Worm (Caenorhabditis elegans) whole organism, L4 larva: ENCODE data around the gene F55C10.5.

ENCODE experiments used
- D1046.2 ChIP-seq: fragments of 200-800 bp; sonication (Bioruptor generic); IDR thresholded peaks from 2 replicates; pipeline ENCODE4 v1.3.6; 2022; ENCODE audit warnings: missing genetic modification characterization, missing compliant biosample characterization
- F37D6.2 ChIP-seq: sonication (generic microtip); optimal IDR thresholded peaks from 2 replicates; lab custom pipeline; 2016; ENCODE audit warnings: mild to moderate bottlenecking, missing genetic modification characterization, missing compliant biosample characterization
- F49E8.2 ChIP-seq: sonication (generic microtip); optimal IDR thresholded peaks from 2 replicates; lab custom pipeline; 2016; ENCODE audit warnings: missing compliant biosample characterization, mild to moderate bottlenecking, missing genetic modification characterization, borderline replicate concordance
- T20F7.1 ChIP-seq: fragments of 200-800 bp; sonication (Bioruptor generic); optimal IDR thresholded peaks from 2 replicates; lab custom pipeline; 2018; ENCODE audit warnings: mild to moderate bottlenecking, missing genetic modification characterization, missing compliant biosample characterization
- Y48G9A.11 ChIP-seq: fragments of 200-800 bp; sonication (Bioruptor generic); IDR thresholded peaks from 2 replicates; pipeline ENCODE4 v1.3.6; 2022; ENCODE audit warnings: missing genetic modification reagents, missing genetic modification characterization, missing compliant biosample characterization
- Y5F2A.4 ChIP-seq: fragments of 200-800 bp; sonication (Bioruptor generic); optimal IDR thresholded peaks from 2 replicates; lab custom pipeline; 2018; ENCODE audit warnings: mild to moderate bottlenecking, missing genetic modification characterization, missing compliant biosample characterization
- arid-1 ChIP-seq: fragments of 200-800 bp; sonication (Bioruptor generic); conservative IDR thresholded peaks from 2 replicates; pipeline ENCODE4 v1.3.6; 2022; ENCODE audit warnings: missing genetic modification reagents, missing genetic modification characterization, missing compliant biosample characterization
- ceh-20 ChIP-seq: fragments of 200-800 bp; sonication (Bioruptor generic); IDR thresholded peaks from 2 replicates; pipeline ENCODE4 v1.3.6; 2022; ENCODE audit warnings: missing genetic modification reagents, missing genetic modification characterization, missing compliant biosample characterization
- ceh-28 ChIP-seq: fragments of 150-350 bp; optimal IDR thresholded peaks from 2 replicates; lab custom pipeline; 2014; ENCODE audit warnings: missing biosample characterization, missing genetic modification reagents, missing genetic modification characterization
- ceh-44 ChIP-seq: fragments of 200-800 bp; sonication (Bioruptor generic); IDR thresholded peaks from 2 replicates; pipeline ENCODE4 v1.3.6; 2022; ENCODE audit warnings: missing genetic modification reagents, missing genetic modification characterization, missing compliant biosample characterization
- ctbp-1 ChIP-seq: fragments of 200-800 bp; sonication (Bioruptor generic); IDR thresholded peaks from 2 replicates; pipeline ENCODE4 v1.3.6; 2022; ENCODE audit warnings: missing genetic modification reagents, missing genetic modification characterization, missing compliant biosample characterization
- dmd-6 ChIP-seq: fragments of 200-800 bp; sonication (Bioruptor generic); IDR thresholded peaks from 2 replicates; pipeline ENCODE4 v1.3.6; 2022; ENCODE audit warnings: missing genetic modification reagents, missing genetic modification characterization, missing compliant biosample characterization
- dmd-8 ChIP-seq: fragments of 200-800 bp; sonication (Bioruptor generic); IDR thresholded peaks from 2 replicates; pipeline ENCODE4 v1.3.6; 2022; ENCODE audit warnings: missing genetic modification characterization, missing compliant biosample characterization
- dmd-9 ChIP-seq: fragments of 200-800 bp; sonication (Bioruptor generic); IDR thresholded peaks from 2 replicates; pipeline ENCODE4 v1.3.6; 2022; ENCODE audit warnings: missing genetic modification reagents, missing genetic modification characterization, missing compliant biosample characterization
- duxl-1 ChIP-seq: sonication (generic microtip); optimal IDR thresholded peaks from 2 replicates; lab custom pipeline; 2016; ENCODE audit warnings: mild to moderate bottlenecking, missing genetic modification characterization, moderate library complexity, missing compliant biosample characterization; ENCODE audit not compliant: poor library complexity
- egl-43 ChIP-seq: fragments of 200-800 bp; sonication (Bioruptor generic); IDR thresholded peaks from 2 replicates; pipeline ENCODE4 v1.3.6; 2022; ENCODE audit warnings: missing genetic modification reagents, missing genetic modification characterization, missing compliant biosample characterization
- gei-8 ChIP-seq: fragments of 200-800 bp; sonication (Bioruptor generic); optimal IDR thresholded peaks from 2 replicates; lab custom pipeline; 2018; ENCODE audit warnings: mild to moderate bottlenecking, missing genetic modification characterization, missing compliant biosample characterization
- hif-1 ChIP-seq, 2 experiments: sonication (generic microtip); optimal IDR thresholded peaks; 2 replicates each; lab custom pipeline; 2016 to 2017; ENCODE audit warnings: missing compliant biosample characterization in 2 of 2, missing genetic modification characterization in 2 of 2, missing genetic modification reagents in 2 of 2, missing genotype in 2 of 2, mild to moderate bottlenecking in 1 of 2
- jun-1 ChIP-seq: fragments of 150-350 bp; optimal IDR thresholded peaks from 2 replicates; lab custom pipeline; 2014; ENCODE audit warnings: missing biosample characterization, missing genetic modification reagents, missing genetic modification characterization
- lin-1 ChIP-seq: fragments of 200-800 bp; sonication (Bioruptor generic); IDR thresholded peaks from 2 replicates; pipeline ENCODE4 v1.3.6; 2022; ENCODE audit warnings: missing genetic modification reagents, missing genetic modification characterization, missing compliant biosample characterization
- lin-29 ChIP-seq: fragments of 200-800 bp; sonication (Bioruptor generic); IDR thresholded peaks from 2 replicates; pipeline ENCODE4 v1.3.6; 2022; ENCODE audit warnings: missing genetic modification reagents, missing genetic modification characterization, missing compliant biosample characterization
- lin-38 ChIP-seq: fragments of 200-800 bp; sonication (Bioruptor generic); IDR thresholded peaks from 2 replicates; pipeline ENCODE4 v1.3.6; 2022; ENCODE audit warnings: missing genetic modification reagents, missing genetic modification characterization, missing compliant biosample characterization
- lin-39 ChIP-seq: fragments of 150-350 bp; optimal IDR thresholded peaks from 2 replicates; lab custom pipeline; 2014; ENCODE audit warnings: missing biosample characterization, missing genetic modification reagents, missing genetic modification characterization
- lir-3 ChIP-seq: sonication (generic microtip); optimal IDR thresholded peaks from 2 replicates; lab custom pipeline; 2016; ENCODE audit warnings: mild to moderate bottlenecking, missing genetic modification characterization, missing compliant biosample characterization
- mes-2 ChIP-seq: sonication (generic microtip); optimal IDR thresholded peaks from 2 replicates; lab custom pipeline; 2016; ENCODE audit warnings: missing genotype, mild to moderate bottlenecking, missing genetic modification characterization, missing compliant biosample characterization; ENCODE audit not compliant: poor library complexity, severe bottlenecking
- mxl-3 ChIP-seq: fragments of 200-800 bp; sonication (Bioruptor generic); optimal IDR thresholded peaks from 2 replicates; lab custom pipeline; 2018; ENCODE audit warnings: mild to moderate bottlenecking, missing genetic modification characterization, missing compliant biosample characterization
- nhr-102 ChIP-seq: sonication (generic microtip); optimal IDR thresholded peaks from 2 replicates; lab custom pipeline; 2016; ENCODE audit warnings: mild to moderate bottlenecking, missing genetic modification characterization, moderate library complexity, missing compliant biosample characterization
- nhr-111 ChIP-seq: fragments of 200-800 bp; sonication (Bioruptor generic); optimal IDR thresholded peaks from 2 replicates; lab custom pipeline; 2018; ENCODE audit warnings: mild to moderate bottlenecking, missing genetic modification characterization, missing compliant biosample characterization
- nhr-25 ChIP-seq: sonication (generic microtip); optimal IDR thresholded peaks from 2 replicates; lab custom pipeline; 2017; ENCODE audit warnings: missing genetic modification characterization, mild to moderate bottlenecking, missing compliant biosample characterization, antibody characterized with exemption, moderate library complexity, borderline replicate concordance; ENCODE audit not compliant: insufficient read depth
- nhr-28 ChIP-seq: fragments of 150-350 bp; optimal IDR thresholded peaks from 2 replicates; lab custom pipeline; 2014; ENCODE audit warnings: missing biosample characterization, missing genetic modification characterization
- nhr-42 ChIP-seq: fragments of 200-800 bp; sonication (Bioruptor generic); IDR thresholded peaks from 2 replicates; pipeline ENCODE4 v1.3.6; 2022; ENCODE audit warnings: missing genetic modification characterization, missing compliant biosample characterization
- pha-4 ChIP-seq, 2 experiments: fragments of 150-350 bp in 1 of 2; fragments of 200-800 bp in 1 of 2; sonication (Bioruptor generic) in 1 of 2; IDR thresholded peaks in 1 of 2; optimal IDR thresholded peaks in 1 of 2; 2 replicates each; pipeline versions ENCODE4 v1.3.6 to Lab custom; 2014 to 2022; ENCODE audit warnings: missing genetic modification characterization in 2 of 2, missing genetic modification reagents in 2 of 2, missing biosample characterization in 1 of 2, missing compliant biosample characterization in 1 of 2
- php-3 ChIP-seq: fragments of 200-800 bp; sonication (Bioruptor generic); IDR thresholded peaks from 2 replicates; pipeline ENCODE4 v1.3.6; 2022; ENCODE audit warnings: missing genetic modification reagents, missing genetic modification characterization, missing compliant biosample characterization
- saeg-2 ChIP-seq: fragments of 200-800 bp; sonication (Bioruptor generic); IDR thresholded peaks from 2 replicates; pipeline ENCODE4 v1.3.6; 2022; ENCODE audit warnings: missing genetic modification reagents, missing genetic modification characterization, missing compliant biosample characterization
- sdz-12 ChIP-seq: fragments of 200-800 bp; sonication (Bioruptor generic); optimal IDR thresholded peaks from 2 replicates; lab custom pipeline; 2018; ENCODE audit warnings: mild to moderate bottlenecking, missing genetic modification characterization, missing compliant biosample characterization
- skn-1 ChIP-seq: fragments of 150-350 bp; optimal IDR thresholded peaks from 2 replicates; lab custom pipeline; 2014; ENCODE audit warnings: missing biosample characterization, missing genetic modification characterization
- snpc-4 ChIP-seq: fragments of 150-350 bp; optimal IDR thresholded peaks from 2 replicates; lab custom pipeline; 2014; ENCODE audit warnings: missing biosample characterization, missing genetic modification characterization
- spr-1 ChIP-seq: sonication (generic microtip); optimal IDR thresholded peaks from 2 replicates; lab custom pipeline; 2016; ENCODE audit warnings: mild to moderate bottlenecking, missing genetic modification characterization, missing compliant biosample characterization
- tag-97 ChIP-seq: fragments of 200-800 bp; sonication (Bioruptor generic); IDR thresholded peaks from 2 replicates; pipeline ENCODE4 v1.3.6; 2022; ENCODE audit warnings: missing genetic modification characterization, missing compliant biosample characterization
- unc-130 ChIP-seq: sonication (generic microtip); optimal IDR thresholded peaks from 2 replicates; lab custom pipeline; 2016; ENCODE audit warnings: missing genetic modification reagents, missing genetic modification characterization, missing compliant biosample characterization
- unc-39 ChIP-seq: sonication (generic microtip); optimal IDR thresholded peaks from 2 replicates; lab custom pipeline; 2017; ENCODE audit warnings: missing biosample characterization, missing genetic modification characterization
- vab-7 ChIP-seq: fragments of 200-800 bp; sonication (Bioruptor generic); IDR thresholded peaks from 2 replicates; pipeline ENCODE4 v1.3.6; 2022; ENCODE audit warnings: missing genetic modification reagents, missing genetic modification characterization, missing compliant biosample characterization
- zfp-3 ChIP-seq: fragments of 200-800 bp; sonication (Bioruptor generic); conservative IDR thresholded peaks from 2 replicates; pipeline ENCODE4 v1.3.6; 2022; ENCODE audit warnings: missing genetic modification reagents, missing genetic modification characterization, missing compliant biosample characterization
- zip-11 ChIP-seq: fragments of 200-800 bp; sonication (Bioruptor generic); IDR thresholded peaks from 2 replicates; pipeline ENCODE4 v1.3.6; 2022; ENCODE audit warnings: missing genetic modification characterization, missing compliant biosample characterization
- ztf-7 ChIP-seq: fragments of 150-350 bp; optimal IDR thresholded peaks from 2 replicates; lab custom pipeline; 2014; ENCODE audit warnings: missing biosample characterization, missing genetic modification characterization

The F55C10.5 gene

DNA sequence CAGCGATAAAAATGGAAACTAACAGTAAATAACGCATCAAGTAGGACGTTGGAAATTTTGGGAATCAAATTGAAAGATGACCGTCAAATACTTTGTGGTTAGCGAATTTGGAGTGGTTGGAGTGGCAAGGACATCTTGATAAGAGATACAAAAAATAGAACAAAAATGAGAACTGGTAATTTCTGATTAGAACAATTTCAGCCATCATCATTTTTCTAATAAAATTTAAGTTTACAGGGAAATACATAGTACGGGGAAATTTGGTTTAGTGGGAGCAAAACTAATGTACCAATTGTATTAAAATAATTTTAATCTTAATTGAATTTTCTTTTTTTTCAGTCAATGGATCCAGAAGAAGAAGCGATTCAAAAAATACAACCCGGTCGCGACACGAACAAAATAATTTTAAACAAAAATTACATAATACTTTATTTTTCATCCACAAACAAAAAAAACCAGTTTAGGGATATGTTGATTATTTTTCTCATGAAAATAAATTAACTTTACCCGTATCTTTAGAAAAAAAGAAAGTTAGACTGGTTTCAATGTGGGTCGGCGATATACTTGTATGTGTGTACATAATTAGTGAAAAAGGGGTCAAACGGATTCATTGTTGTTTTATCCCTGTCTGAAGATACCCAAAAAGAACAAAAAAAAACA lies 28.1 kb downstream of the F55C10.5 start, which contains the start of the genes K03B8.8 and grl-3:
Gene K03B8.8, minus strand, starts transcription at position 101 of the 660 bp plus-strand sequence.
Gene grl-3, plus strand, starts transcription at position 610 of the 660 bp plus-strand sequence.
- no peak for TF ChIP-seq nhr-102 (tag; lab: Kevin White, UChicago)
- peak; percentile 20 for TF ChIP-seq nhr-28 (tag; lab: Kevin White, UChicago)
- TF ChIP-seq, all 104 proteins: peak for 1

DNA sequence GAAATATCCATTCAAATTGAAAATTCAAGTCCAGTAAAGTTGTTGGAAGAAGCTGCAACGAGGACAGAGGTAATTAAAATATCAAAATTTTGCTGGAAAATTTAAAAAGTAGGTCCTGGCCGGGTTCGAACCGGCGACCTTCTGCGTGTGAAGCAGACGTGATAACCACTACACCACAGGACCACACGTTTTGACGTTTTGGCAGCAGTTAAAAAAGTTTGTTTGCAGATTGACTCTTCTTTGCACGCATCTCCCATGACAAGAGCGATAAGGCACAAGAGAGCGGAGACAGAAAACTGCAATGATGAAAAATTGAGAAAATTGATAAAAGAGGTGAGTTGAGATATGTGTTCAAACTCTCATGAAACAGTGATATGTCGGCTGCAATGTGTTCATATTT lies 29.2 kb downstream of the F55C10.5 start:
- TF ChIP-seq Y5F2A.4 (GFP tag; lab: Kevin White, UChicago) (no peak), lir-3 (no peak), F37D6.2 (tag; lab: Kevin White, UChicago) (no peak), tag-97 (no peak), spr-1 (no peak), ceh-28 (tag; lab: Kevin White, UChicago) (no peak), lin-1 (GFP tag; lab: Robert Waterston, UW) (peak; percentile 42; the same call in 1 of the 2 replicates), nhr-111 (no peak), lin-39 (tag; lab: Kevin White, UChicago) (no peak), egl-43 (no peak; the same call in 1 of the 2 replicates), skn-1 (tag; lab: Kevin White, UChicago) (no peak), dmd-6 (GFP tag; lab: Robert Waterston, UW) (peak; percentile 82), ceh-44 (0 out of 2 replicates have a peak, but pooled peaks have one; percentile 18), ceh-20 (GFP tag; lab: Robert Waterston, UW) (peak; percentile 49; the same call in 1 of the 2 replicates), mxl-3 (GFP tag; lab: Kevin White, UChicago) (peak; percentile 51), dmd-9 (GFP tag; lab: Robert Waterston, UW) (0 out of 2 replicates have a peak, but pooled peaks have one; percentile 54), mes-2 (tag; lab: Kevin White, UChicago) (peak; percentile 69), ztf-7 (tag; lab: Kevin White, UChicago) (no peak), unc-39 (tag; lab: Kevin White, UChicago) (no peak), nhr-25 (tag; lab: Kevin White, UChicago) (no peak), dmd-8 (GFP tag; lab: Robert Waterston, UW) (0 out of 2 replicates have a peak, but pooled peaks have one; percentile 57), hif-1 (tag; optimal IDR thresholded peaks at IDR 0.05; lab: Kevin White, UChicago) (peak in 1 of 2 experiments; percentile 38), T20F7.1 (GFP tag; lab: Kevin White, UChicago) (peak; percentile 17), snpc-4 (tag; lab: Kevin White, UChicago) (no peak), Y48G9A.11 (0 out of 2 replicates have a peak, but pooled peaks have one; percentile 22), lin-38 (GFP tag; lab: Robert Waterston, UW) (no peak), nhr-42 (GFP tag; lab: Robert Waterston, UW) (no peak), F49E8.2 (tag; lab: Kevin White, UChicago) (no peak), jun-1 (tag; lab: Kevin White, UChicago) (no peak), zip-11 (GFP tag; lab: Robert Waterston, UW) (no peak), pha-4 (GFP tag; IDR thresholded peaks at IDR 0.05; lab: Robert Waterston, UW) (no peak), pha-4 (tag; optimal IDR thresholded peaks at IDR 0.05; lab: Kevin White, UChicago) (no peak), ctbp-1 (no peak), unc-130 (GFP tag; lab: Kevin White, UChicago) (no peak), sdz-12 (GFP tag; lab: Kevin White, UChicago) (no peak), zfp-3 (peak; percentile 70; the same call in 1 of the 2 replicates), saeg-2 (0 out of 2 replicates have a peak, but pooled peaks have one; percentile 38), duxl-1 (tag; lab: Kevin White, UChicago) (no peak), gei-8 (peak; percentile 27), php-3 (GFP tag; lab: Robert Waterston, UW) (peak; percentile 53; the same call in 1 of the 2 replicates), vab-7 (peak; percentile 64), D1046.2 (GFP tag; lab: Robert Waterston, UW) (no peak), lin-29 (no peak), arid-1 (GFP tag; lab: Robert Waterston, UW) (peak; percentile 58; the same call in 1 of the 2 replicates)
